Worm (Caenorhabditis elegans) whole organism, L4 larva: ENCODE data around the gene C44B12.3.

Source experiments
- F10B5.3 ChIP-seq: sonication (generic microtip); optimal IDR thresholded peaks from 2 replicates; lab custom pipeline; 2016; ENCODE audit warnings: mild to moderate bottlenecking, missing genetic modification characterization, missing compliant biosample characterization
- F26F4.8 ChIP-seq: fragments of 200-800 bp; sonication (Bioruptor generic); conservative IDR thresholded peaks from 2 replicates; pipeline ENCODE4 v1.3.6; 2022; ENCODE audit warnings: missing genetic modification characterization, missing compliant biosample characterization
- F44E2.7 ChIP-seq: fragments of 200-800 bp; sonication (Bioruptor generic); IDR thresholded peaks from 2 replicates; pipeline ENCODE4 v2.1.2; 2022; ENCODE audit warnings: missing genetic modification characterization, missing compliant biosample characterization
- Y5F2A.4 ChIP-seq: fragments of 200-800 bp; sonication (Bioruptor generic); optimal IDR thresholded peaks from 2 replicates; lab custom pipeline; 2018; ENCODE audit warnings: mild to moderate bottlenecking, missing genetic modification characterization, missing compliant biosample characterization
- aha-1 ChIP-seq: fragments of 150-350 bp; peaks from one replicate; lab custom pipeline; 2014; ENCODE audit warnings: missing biosample characterization, missing genetic modification characterization
- aly-2 ChIP-seq: sonication (generic microtip); optimal IDR thresholded peaks from 2 replicates; lab custom pipeline; 2018; ENCODE audit warnings: missing biosample characterization, missing genetic modification characterization
- ama-1 ChIP-seq: fragments of 150-350 bp; optimal IDR thresholded peaks from 2 replicates; lab custom pipeline; 2014; ENCODE audit warnings: inconsistent platforms, mixed read lengths
- arid-1 ChIP-seq: fragments of 200-800 bp; sonication (Bioruptor generic); conservative IDR thresholded peaks from 2 replicates; pipeline ENCODE4 v1.3.6; 2022; ENCODE audit warnings: missing genetic modification reagents, missing genetic modification characterization, missing compliant biosample characterization
- ceh-82 ChIP-seq: sonication (generic microtip); optimal IDR thresholded peaks from 2 replicates; lab custom pipeline; 2017; ENCODE audit warnings: missing biosample characterization, missing genetic modification characterization
- daf-16 ChIP-seq, 3 experiments: sonication (generic microtip); optimal IDR thresholded peaks; 2 replicates each; lab custom pipeline; 2016 to 2017; ENCODE audit warnings: missing genetic modification characterization in 3 of 3, missing genetic modification reagents in 3 of 3, mild to moderate bottlenecking in 2 of 3, missing compliant biosample characterization in 2 of 3, missing biosample characterization in 1 of 3, moderate library complexity in 1 of 3
- daf-19 ChIP-seq: fragments of 200-800 bp; sonication (Bioruptor generic); conservative IDR thresholded peaks from 2 replicates; pipeline ENCODE4 v1.3.6; 2022; ENCODE audit warnings: missing genetic modification characterization, missing compliant biosample characterization
- daf-8 ChIP-seq: fragments of 200-800 bp; sonication (Bioruptor generic); IDR thresholded peaks from 2 replicates; pipeline ENCODE4 v1.3.6; 2022; ENCODE audit warnings: missing genetic modification characterization, missing compliant biosample characterization
- dmd-8 ChIP-seq: fragments of 200-800 bp; sonication (Bioruptor generic); IDR thresholded peaks from 2 replicates; pipeline ENCODE4 v1.3.6; 2022; ENCODE audit warnings: missing genetic modification characterization, missing compliant biosample characterization
- dmd-9 ChIP-seq: fragments of 200-800 bp; sonication (Bioruptor generic); IDR thresholded peaks from 2 replicates; pipeline ENCODE4 v1.3.6; 2022; ENCODE audit warnings: missing genetic modification reagents, missing genetic modification characterization, missing compliant biosample characterization
- dve-1 ChIP-seq: sonication (generic microtip); optimal IDR thresholded peaks from 2 replicates; lab custom pipeline; 2017; ENCODE audit warnings: antibody characterized with exemption, mild to moderate bottlenecking, missing genetic modification characterization, missing compliant biosample characterization; ENCODE audit not compliant: insufficient read depth
- fkh-10 ChIP-seq: fragments of 150-350 bp; optimal IDR thresholded peaks from 2 replicates; lab custom pipeline; 2014; ENCODE audit warnings: missing biosample characterization, missing genetic modification reagents, missing genetic modification characterization
- hlh-11 ChIP-seq: fragments of 200-800 bp; sonication (Bioruptor generic); optimal IDR thresholded peaks from 2 replicates; lab custom pipeline; 2018; ENCODE audit warnings: mild to moderate bottlenecking, missing genetic modification characterization, missing compliant biosample characterization
- hmg-1.1 ChIP-seq: fragments of 200-800 bp; sonication (Bioruptor generic); IDR thresholded peaks from 2 replicates; pipeline ENCODE4 v1.3.6; 2022; ENCODE audit warnings: missing genetic modification reagents, missing genetic modification characterization, missing compliant biosample characterization
- lin-15B ChIP-seq: fragments of 150-350 bp; sonication (generic microtip); optimal IDR thresholded peaks from 3 replicates; lab custom pipeline; 2014; ENCODE audit warnings: missing biosample characterization, missing genetic modification characterization
- lin-38 ChIP-seq: fragments of 200-800 bp; sonication (Bioruptor generic); IDR thresholded peaks from 2 replicates; pipeline ENCODE4 v1.3.6; 2022; ENCODE audit warnings: missing genetic modification reagents, missing genetic modification characterization, missing compliant biosample characterization
- lin-39 ChIP-seq: fragments of 150-350 bp; optimal IDR thresholded peaks from 2 replicates; lab custom pipeline; 2014; ENCODE audit warnings: missing biosample characterization, missing genetic modification reagents, missing genetic modification characterization
- lir-3 ChIP-seq: sonication (generic microtip); optimal IDR thresholded peaks from 2 replicates; lab custom pipeline; 2016; ENCODE audit warnings: mild to moderate bottlenecking, missing genetic modification characterization, missing compliant biosample characterization
- mxl-3 ChIP-seq: fragments of 200-800 bp; sonication (Bioruptor generic); optimal IDR thresholded peaks from 2 replicates; lab custom pipeline; 2018; ENCODE audit warnings: mild to moderate bottlenecking, missing genetic modification characterization, missing compliant biosample characterization
- nhr-11 ChIP-seq: fragments of 150-350 bp; optimal IDR thresholded peaks from 2 replicates; lab custom pipeline; 2014; ENCODE audit warnings: missing biosample characterization, missing genetic modification characterization
- nhr-25 ChIP-seq: sonication (generic microtip); optimal IDR thresholded peaks from 2 replicates; lab custom pipeline; 2017; ENCODE audit warnings: missing genetic modification characterization, mild to moderate bottlenecking, missing compliant biosample characterization, antibody characterized with exemption, moderate library complexity, borderline replicate concordance; ENCODE audit not compliant: insufficient read depth
- set-16 ChIP-seq: fragments of 200-800 bp; sonication (Bioruptor generic); IDR thresholded peaks from 2 replicates; pipeline ENCODE4 v1.3.6; 2022; ENCODE audit warnings: missing genetic modification reagents, missing genetic modification characterization, missing compliant biosample characterization
- spr-3 ChIP-seq: fragments of 200-800 bp; sonication (Bioruptor generic); optimal IDR thresholded peaks from 2 replicates; lab custom pipeline; 2018; ENCODE audit warnings: mild to moderate bottlenecking, missing genetic modification characterization, missing compliant biosample characterization
- tra-1 ChIP-seq: fragments of 200-800 bp; sonication (Bioruptor generic); IDR thresholded peaks from 2 replicates; pipeline ENCODE4 v1.3.6; 2022; ENCODE audit warnings: missing genetic modification reagents, missing genetic modification characterization, missing compliant biosample characterization
- unc-62 ChIP-seq, 3 experiments: fragments of 150-350 bp in 1 of 3; sonication (generic microtip); optimal IDR thresholded peaks in 2 of 3; peaks in 1 of 3; 1 replicate in 1 of 3; 2 replicates in 2 of 3; lab custom pipeline; 2014 to 2017; ENCODE audit warnings: missing biosample characterization in 3 of 3, missing genetic modification characterization in 3 of 3, missing genetic modification reagents in 3 of 3, missing genotype in 1 of 3
- zfp-3 ChIP-seq: fragments of 200-800 bp; sonication (Bioruptor generic); conservative IDR thresholded peaks from 2 replicates; pipeline ENCODE4 v1.3.6; 2022; ENCODE audit warnings: missing genetic modification reagents, missing genetic modification characterization, missing compliant biosample characterization

Gene C44B12.3

DNA sequence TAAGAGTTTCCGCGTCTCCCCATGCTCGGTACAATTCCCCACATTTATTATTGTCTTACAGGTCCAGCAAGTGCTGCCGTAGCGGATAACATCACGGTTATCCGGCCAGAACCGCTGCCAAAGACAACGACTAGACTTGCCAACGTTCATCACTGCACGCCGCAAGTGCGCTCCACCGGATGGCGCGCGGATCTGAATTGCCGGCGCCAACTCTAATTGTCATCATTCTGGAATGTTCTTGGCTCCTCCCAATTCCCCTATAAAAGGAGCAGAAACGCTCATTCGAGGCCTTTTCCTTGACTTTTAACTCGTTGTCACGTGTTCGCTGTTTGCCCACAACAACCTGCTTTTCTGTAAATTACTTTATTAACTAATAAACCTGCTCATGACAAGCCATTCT is 559 bp upstream of the C44B12.3 start:
- TF ChIP-seq lin-38 (peak; percentile 55), set-16 (peak; percentile 22; the same call in 1 of the 2 replicates)

DNA sequence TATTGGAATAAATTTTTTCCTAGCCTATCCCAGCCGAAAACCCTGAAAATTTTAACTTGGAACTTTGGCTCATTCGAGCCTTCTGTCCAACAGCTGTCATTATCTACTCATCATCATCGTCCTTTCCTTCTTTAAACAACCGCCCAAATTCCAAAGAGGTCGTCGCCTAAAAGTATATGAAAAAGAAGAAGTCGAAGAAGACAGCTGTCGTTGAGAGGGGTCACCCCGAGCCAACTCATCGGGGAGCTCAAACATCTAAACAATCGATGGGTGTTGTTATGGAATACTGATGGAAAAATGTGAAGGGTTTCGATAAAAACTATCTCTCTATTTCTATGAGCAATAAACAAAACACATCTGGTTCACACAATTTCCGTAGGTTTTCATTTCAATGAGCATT is 538 bp downstream of the C44B12.3 start:
- TF ChIP-seq hlh-11 (no peak), daf-16 (GFP tag; optimal IDR thresholded peaks at IDR 0.05; lab: Kevin White, UChicago) (peak in 1 of 2 experiments; percentile 56), daf-16 (tag; optimal IDR thresholded peaks at IDR 0.05; lab: Kevin White, UChicago) (no peak)
- TF ChIP-seq, all 104 proteins: peak for 1

DNA sequence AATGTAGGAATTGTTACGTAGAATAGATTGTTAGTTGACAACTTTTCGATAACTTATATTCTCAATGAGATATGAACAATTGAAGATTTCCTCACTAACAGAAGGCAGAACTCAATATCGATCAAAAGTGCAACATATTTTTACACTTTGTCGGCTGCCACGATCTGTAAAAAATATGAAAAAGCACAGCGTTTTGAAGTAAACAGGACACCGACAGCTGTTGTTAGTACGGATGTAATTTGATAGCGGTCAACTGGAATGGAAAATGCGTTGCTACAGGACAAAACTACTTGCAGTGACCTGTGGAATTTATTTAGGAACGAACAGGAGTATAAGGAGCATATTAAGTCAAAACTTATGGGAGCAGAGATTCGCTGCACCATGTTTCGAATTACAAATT is 1.4 kb downstream of the C44B12.3 start:
- no peak for TF ChIP-seq unc-62 (GFP tag; optimal IDR thresholded peaks at IDR 0.05 in 1 of 2; lab: Kevin White, UChicago)
- no peak for TF ChIP-seq unc-62 (tag; optimal IDR thresholded peaks at IDR 0.05; lab: Kevin White, UChicago)
- TF ChIP-seq daf-8: no peak
- TF ChIP-seq F26F4.8 (GFP tag; lab: Robert Waterston, UW): no peak
- TF ChIP-seq lir-3 (tag; lab: Kevin White, UChicago): no peak
- TF ChIP-seq nhr-25 (tag; lab: Kevin White, UChicago): no peak
- TF ChIP-seq dmd-8 (GFP tag; lab: Robert Waterston, UW): no peak
- TF ChIP-seq F10B5.3: no peak

DNA sequence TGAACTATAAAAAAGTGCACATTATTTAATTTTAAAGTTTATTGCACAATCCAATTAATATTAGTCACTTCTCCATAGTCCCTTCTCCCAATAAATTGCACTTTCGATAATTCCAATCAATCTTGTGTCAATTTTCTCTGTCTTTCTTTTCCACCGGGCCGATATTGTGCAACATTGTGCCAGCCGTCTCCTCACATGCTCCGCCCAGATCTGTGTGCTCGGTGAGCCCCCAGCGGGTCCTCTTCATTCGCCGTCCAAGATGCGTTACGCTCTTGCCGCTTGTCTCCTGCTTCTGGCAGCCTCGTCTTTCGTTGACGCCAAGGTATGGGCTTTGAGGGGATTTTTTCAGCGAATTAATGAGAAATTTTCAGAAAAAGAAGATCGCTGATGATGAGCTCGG is 2.6 kb downstream of the C44B12.3 start, which contains the start of gene ost-1:
TSS of gene ost-1 (plus strand) at position 207 of the 400 bp plus-strand sequence.
- no peak for TF ChIP-seq spr-3 (GFP tag; lab: Kevin White, UChicago)
- TF ChIP-seq ama-1 (lab: Kevin White, UChicago): peak; percentile 41
- no peak for TF ChIP-seq tra-1 (GFP tag; lab: Robert Waterston, UW)
- peak; percentile 2 for TF ChIP-seq hlh-11
- no peak for TF ChIP-seq lin-39 (tag; lab: Kevin White, UChicago)
- peak; percentile 56; the same call in 1 of the 2 replicates for TF ChIP-seq set-16

DNA sequence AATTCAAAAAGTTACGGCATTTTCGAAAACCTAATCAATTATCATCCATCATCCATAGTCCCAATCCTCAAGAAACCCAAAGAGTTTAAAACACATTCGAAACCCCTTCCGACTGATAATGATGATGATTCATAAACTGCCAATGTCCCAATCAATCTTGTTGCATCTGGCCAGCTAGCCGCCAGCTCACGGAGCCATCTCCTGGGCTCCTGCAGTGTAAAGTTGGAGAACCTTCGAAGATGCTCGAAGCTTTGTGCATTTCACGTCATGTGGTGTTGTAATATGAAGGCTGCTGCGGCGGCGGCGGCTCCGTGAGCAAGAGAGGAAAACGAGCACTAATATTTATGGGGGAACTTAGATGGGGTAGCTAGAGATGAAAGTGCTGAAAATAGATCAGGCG is 3.5 kb downstream of the C44B12.3 start:
- peak; percentile 19 for TF ChIP-seq hlh-11
- TF ChIP-seq nhr-11 (tag; lab: Kevin White, UChicago): peak; percentile 54
- no peak for TF ChIP-seq aly-2 (tag; lab: Kevin White, UChicago)
- TF ChIP-seq aha-1 (tag; lab: Kevin White, UChicago): peak; percentile 38
- TF ChIP-seq, all 104 proteins: peak for 3

DNA sequence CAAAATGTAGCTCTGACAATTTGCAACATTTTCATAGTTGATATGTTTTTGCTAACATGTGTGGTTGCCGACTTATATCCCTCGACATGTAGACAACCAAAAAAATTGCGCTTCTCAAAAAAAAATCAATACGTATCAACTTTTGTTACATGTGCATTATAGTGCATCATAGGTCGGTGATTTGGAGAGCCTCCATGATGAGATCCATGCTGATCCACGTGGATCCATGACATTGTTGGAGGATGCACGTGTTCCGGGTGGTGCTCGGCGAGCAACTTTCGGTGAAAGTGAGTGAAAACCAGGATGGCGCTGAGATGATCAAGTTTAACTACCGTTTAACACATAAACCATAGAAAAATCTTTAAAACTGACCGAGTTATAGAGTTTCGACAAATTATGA is 6.4 kb downstream of the C44B12.3 start:
- TF ChIP-seq daf-16 (GFP tag; optimal IDR thresholded peaks at IDR 0.05; lab: Kevin White, UChicago): peak in 1 of 2 experiments; percentile 82
- TF ChIP-seq daf-16 (tag; optimal IDR thresholded peaks at IDR 0.05; lab: Kevin White, UChicago): no peak
- TF ChIP-seq ceh-82: no peak
- no peak for TF ChIP-seq dmd-9 (GFP tag; lab: Robert Waterston, UW)
- TF ChIP-seq hmg-1.1: peak; percentile 9; the same call in 1 of the 2 replicates
- no peak for TF ChIP-seq F44E2.7 (GFP tag; lab: Robert Waterston, UW)

DNA sequence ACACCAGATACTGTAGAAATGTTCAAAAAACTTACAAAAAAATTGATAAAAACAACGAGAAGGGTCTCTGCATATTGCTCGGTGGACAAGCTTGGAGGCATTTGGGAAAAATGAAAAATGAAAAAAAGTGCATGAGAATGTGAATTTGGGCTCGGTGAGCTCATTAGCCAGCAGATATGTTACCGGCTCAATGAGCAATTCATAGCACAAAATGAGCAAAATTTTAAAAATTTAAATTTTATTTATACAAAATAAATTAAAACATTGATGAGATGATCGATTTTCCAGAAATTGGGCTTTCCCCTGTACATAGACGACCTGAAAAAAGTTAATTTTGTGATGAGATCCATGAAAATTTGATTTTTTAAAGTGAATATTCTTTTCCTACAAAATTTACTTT is 9.1 kb downstream of the C44B12.3 start, which contains the start of gene srx-14:
TSS of gene srx-14 (minus strand) at position 101 of the 400 bp plus-strand sequence.
- TF ChIP-seq Y5F2A.4 (GFP tag; lab: Kevin White, UChicago): no peak
- TF ChIP-seq dve-1 (tag; lab: Kevin White, UChicago): no peak
- TF ChIP-seq hmg-1.1: no peak
- no peak for TF ChIP-seq fkh-10 (GFP tag; lab: Kevin White, UChicago)
- no peak for TF ChIP-seq lin-15B
- TF ChIP-seq daf-19 (GFP tag; lab: Robert Waterston, UW): no peak
- TF ChIP-seq mxl-3: no peak
- TF ChIP-seq zfp-3 (GFP tag; lab: Robert Waterston, UW): no peak
- TF ChIP-seq arid-1: no peak
